Worm (Caenorhabditis elegans) whole organism, L1 larva: ENCODE measurements around the gene R07E3.6.
A peak's percentile ranks its signal among the peaks of the same experiment; 100 is the strongest.

ENCODE experiments used
- C16A3.4 ChIP-seq: fragments of 150-350 bp; optimal IDR thresholded peaks from 2 replicates; lab custom pipeline; 2014; ENCODE audit warnings: missing biosample characterization, missing genetic modification characterization
- F16B12.6 ChIP-seq: fragments of 150-350 bp; optimal IDR thresholded peaks from 2 replicates; lab custom pipeline; 2014; ENCODE audit warnings: missing biosample characterization, missing genetic modification characterization
- blmp-1 ChIP-seq: fragments of 150-350 bp; optimal IDR thresholded peaks from 2 replicates; lab custom pipeline; 2014; ENCODE audit warnings: missing biosample characterization, missing genetic modification characterization
- ceh-90 ChIP-seq: sonication (generic microtip); optimal IDR thresholded peaks from 2 replicates; lab custom pipeline; 2016; ENCODE audit warnings: missing genetic modification characterization, missing compliant biosample characterization
- ces-1 ChIP-seq: fragments of 150-350 bp; optimal IDR thresholded peaks from 2 replicates; lab custom pipeline; 2014; ENCODE audit warnings: missing biosample characterization, missing genetic modification reagents, missing genetic modification characterization
- dsc-1 ChIP-seq: sonication (generic microtip); optimal IDR thresholded peaks from 2 replicates; lab custom pipeline; 2016; ENCODE audit warnings: mild to moderate bottlenecking, missing genetic modification characterization, missing compliant biosample characterization
- efl-1 ChIP-seq, 4 experiments: fragments of 150-350 bp; optimal IDR thresholded peaks in 3 of 4; peaks in 1 of 4; 1 replicate in 1 of 4; 2 replicates in 3 of 4; lab custom pipeline; 2014; ENCODE audit warnings: missing biosample characterization in 2 of 4, missing genetic modification characterization in 2 of 4, missing genetic modification reagents in 2 of 4
- egl-27 ChIP-seq, 2 experiments: fragments of 150-350 bp in 1 of 2; sonication (generic microtip); optimal IDR thresholded peaks; 3 replicates each; lab custom pipeline; 2017 to 2018; ENCODE audit warnings: missing biosample characterization in 2 of 2, missing genetic modification characterization in 2 of 2, missing genetic modification reagents in 2 of 2
- elt-2 ChIP-seq: sonication (generic microtip); optimal IDR thresholded peaks from 2 replicates; lab custom pipeline; 2016; ENCODE audit warnings: missing genetic modification characterization, mild to moderate bottlenecking, inconsistent platforms, missing compliant biosample characterization, missing genetic modification reagents
- elt-3 ChIP-seq, 6 experiments: fragments of 150-350 bp in 1 of 6; sonication (generic microtip); optimal IDR thresholded peaks; 2 replicates each; lab custom pipeline; 2017 to 2018; ENCODE audit warnings: missing biosample characterization in 6 of 6, missing genetic modification characterization in 6 of 6, inconsistent platforms in 1 of 6
- fkh-8 ChIP-seq: sonication (generic microtip); optimal IDR thresholded peaks from 2 replicates; lab custom pipeline; 2016; ENCODE audit warnings: mild to moderate bottlenecking, missing genetic modification characterization, missing compliant biosample characterization
- irx-1 ChIP-seq: sonication (generic microtip); optimal IDR thresholded peaks from 2 replicates; lab custom pipeline; 2016; ENCODE audit warnings: missing genetic modification characterization, missing compliant biosample characterization
- isw-1 ChIP-seq: fragments of 200-800 bp; sonication (Bioruptor generic); IDR thresholded peaks from 2 replicates; pipeline ENCODE4 v1.3.6; 2022; ENCODE audit warnings: missing genetic modification characterization, missing compliant biosample characterization
- jun-1 ChIP-seq: fragments of 150-350 bp; optimal IDR thresholded peaks from 2 replicates; lab custom pipeline; 2014; ENCODE audit warnings: missing biosample characterization, missing genetic modification reagents, missing genetic modification characterization
- lin-14 ChIP-seq: fragments of 200-800 bp; sonication (Bioruptor generic); optimal IDR thresholded peaks from 2 replicates; lab custom pipeline; 2018; ENCODE audit warnings: mild to moderate bottlenecking, missing genetic modification characterization, moderate library complexity, missing compliant biosample characterization
- lin-15B ChIP-seq: fragments of 150-350 bp; sonication (generic microtip); optimal IDR thresholded peaks from 3 replicates; lab custom pipeline; 2014; ENCODE audit warnings: missing biosample characterization, missing genetic modification characterization
- lin-35 ChIP-seq, 2 experiments: fragments of 150-350 bp; optimal IDR thresholded peaks; 2 replicates each; lab custom pipeline; 2014; ENCODE audit warnings: missing biosample characterization in 2 of 2, missing genetic modification characterization in 2 of 2, missing genetic modification reagents in 2 of 2
- mab-9 ChIP-seq: fragments of 200-800 bp; sonication (Bioruptor generic); IDR thresholded peaks from 2 replicates; pipeline ENCODE4 v1.3.6; 2022; ENCODE audit warnings: missing genetic modification reagents, missing genetic modification characterization, missing compliant biosample characterization
- mep-1 ChIP-seq: fragments of 150-350 bp; optimal IDR thresholded peaks from 2 replicates; lab custom pipeline; 2014; ENCODE audit warnings: missing biosample characterization, missing genetic modification characterization
- nhr-12 ChIP-seq: sonication (generic microtip); optimal IDR thresholded peaks from 2 replicates; lab custom pipeline; 2017; ENCODE audit warnings: missing biosample characterization, missing genetic modification characterization
- nhr-237 ChIP-seq: fragments of 150-350 bp; optimal IDR thresholded peaks from 2 replicates; lab custom pipeline; 2014; ENCODE audit warnings: missing biosample characterization, missing genetic modification characterization
- nhr-28 ChIP-seq: fragments of 150-350 bp; optimal IDR thresholded peaks from 2 replicates; lab custom pipeline; 2014; ENCODE audit warnings: missing biosample characterization, missing genetic modification characterization
- nhr-85 ChIP-seq: sonication (generic microtip); peaks from one replicate; lab custom pipeline; 2016; ENCODE audit warnings: missing genetic modification characterization, inconsistent platforms, missing compliant biosample characterization
- pqm-1 ChIP-seq: sonication (generic microtip); optimal IDR thresholded peaks from 3 replicates; lab custom pipeline; 2017; ENCODE audit warnings: missing biosample characterization, missing genetic modification characterization
- rnt-1 ChIP-seq: sonication (generic microtip); optimal IDR thresholded peaks from 2 replicates; lab custom pipeline; 2016; ENCODE audit warnings: mild to moderate bottlenecking, missing genetic modification characterization, moderate library complexity, missing compliant biosample characterization
- skn-1 ChIP-seq: fragments of 150-350 bp; optimal IDR thresholded peaks from 2 replicates; lab custom pipeline; 2014; ENCODE audit warnings: missing biosample characterization, missing genetic modification characterization
- sup-37 ChIP-seq: fragments of 200-800 bp; sonication (Bioruptor generic); optimal IDR thresholded peaks from 2 replicates; lab custom pipeline; 2018; ENCODE audit warnings: mild to moderate bottlenecking, missing genetic modification characterization, missing compliant biosample characterization
- swsn-7 ChIP-seq: sonication (generic microtip); optimal IDR thresholded peaks from 2 replicates; lab custom pipeline; 2016; ENCODE audit warnings: missing genetic modification characterization, missing compliant biosample characterization
- tbx-2 ChIP-seq: sonication (generic microtip); optimal IDR thresholded peaks from 2 replicates; lab custom pipeline; 2016; ENCODE audit warnings: missing genetic modification characterization, missing compliant biosample characterization
- unc-30 ChIP-seq: sonication (generic microtip); optimal IDR thresholded peaks from 2 replicates; lab custom pipeline; 2017; ENCODE audit warnings: missing biosample characterization, missing genetic modification characterization
- zag-1 ChIP-seq: fragments of 150-350 bp; optimal IDR thresholded peaks from 2 replicates; lab custom pipeline; 2014; ENCODE audit warnings: missing biosample characterization, missing genetic modification characterization
- zip-4 ChIP-seq: fragments of 200-800 bp; sonication (Bioruptor generic); optimal IDR thresholded peaks from 2 replicates; lab custom pipeline; 2018; ENCODE audit warnings: mild to moderate bottlenecking, missing genetic modification characterization, moderate library complexity, missing compliant biosample characterization
- ztf-11 ChIP-seq, 2 experiments: sonication (generic microtip); optimal IDR thresholded peaks; 2 replicates each; lab custom pipeline; 2016 to 2017; ENCODE audit warnings: missing genetic modification characterization in 2 of 2, missing biosample characterization in 1 of 2, missing compliant biosample characterization in 1 of 2

Gene R07E3.6

DNA sequence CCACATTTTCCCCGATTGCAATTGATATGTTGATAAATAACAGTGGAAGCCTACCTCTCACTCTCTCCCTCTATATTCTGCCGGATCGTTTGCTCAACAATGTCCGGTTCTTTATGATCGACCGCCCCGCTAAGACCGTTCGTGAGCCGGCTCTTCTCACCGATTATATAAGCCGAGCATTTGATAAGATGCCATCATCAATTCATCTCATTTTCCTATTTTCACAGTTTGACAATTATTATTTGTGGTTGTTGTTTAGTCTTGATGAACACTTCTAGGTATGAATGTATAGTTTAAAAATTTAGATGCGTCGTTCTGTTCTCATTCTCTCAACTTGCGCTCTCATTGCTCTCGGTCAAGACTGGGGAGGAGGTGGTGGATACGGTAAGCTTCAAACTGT, 18.6 kb downstream of the R07E3.6 start, which contains the start of gene idpa-3:
Gene idpa-3 (plus strand): TSS at position 301 of the 400 bp plus-strand sequence.
- TF ChIP-seq mep-1 (no peak), efl-1 (optimal IDR thresholded peaks at IDR 0.05; lab: Kevin White, UChicago) (no peak), efl-1 (GFP tag; optimal IDR thresholded peaks at IDR 0.05 in 1 of 2; lab: Kevin White, UChicago) (peak in 1 of 2 experiments; percentile 34)

DNA sequence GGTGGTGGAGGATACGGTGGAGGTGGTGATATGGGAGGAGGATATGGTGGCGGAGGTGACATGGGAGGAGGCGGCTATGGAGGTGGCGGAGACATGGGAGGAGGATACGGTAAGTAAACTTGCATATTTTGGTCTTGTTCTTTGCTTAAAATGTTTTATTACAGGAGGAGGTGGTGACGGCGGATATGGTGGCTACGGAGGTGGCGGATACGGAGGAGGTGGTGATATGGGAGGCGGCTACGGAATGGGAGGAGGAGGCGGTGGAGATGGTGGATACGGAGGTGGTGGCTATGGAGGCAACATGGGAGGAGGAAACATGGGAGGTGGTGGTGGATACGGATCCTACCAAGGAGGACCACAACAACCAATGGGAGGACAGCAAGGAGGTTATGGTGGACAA, 19.1 kb downstream of the R07E3.6 start:
- TF ChIP-seq rnt-1 (no peak), F16B12.6 (tag; lab: Kevin White, UChicago) (no peak), ces-1 (no peak), ceh-90 (tag; lab: Kevin White, UChicago) (no peak), ztf-11 (tag; optimal IDR thresholded peaks at IDR 0.05; lab: Kevin White, UChicago) (no peak), zip-4 (GFP tag; lab: Kevin White, UChicago) (no peak), nhr-12 (tag; lab: Kevin White, UChicago) (no peak), nhr-28 (no peak), egl-27 (tag; optimal IDR thresholded peaks at IDR 0.05; lab: Kevin White, UChicago) (no peak), swsn-7 (tag; lab: Kevin White, UChicago) (no peak), zag-1 (tag; lab: Kevin White, UChicago) (no peak), elt-3 (tag; optimal IDR thresholded peaks at IDR 0.05; lab: Kevin White, UChicago) (no peak), jun-1 (tag; lab: Kevin White, UChicago) (no peak)
- TF ChIP-seq, all 84 proteins: peak for 0

DNA sequence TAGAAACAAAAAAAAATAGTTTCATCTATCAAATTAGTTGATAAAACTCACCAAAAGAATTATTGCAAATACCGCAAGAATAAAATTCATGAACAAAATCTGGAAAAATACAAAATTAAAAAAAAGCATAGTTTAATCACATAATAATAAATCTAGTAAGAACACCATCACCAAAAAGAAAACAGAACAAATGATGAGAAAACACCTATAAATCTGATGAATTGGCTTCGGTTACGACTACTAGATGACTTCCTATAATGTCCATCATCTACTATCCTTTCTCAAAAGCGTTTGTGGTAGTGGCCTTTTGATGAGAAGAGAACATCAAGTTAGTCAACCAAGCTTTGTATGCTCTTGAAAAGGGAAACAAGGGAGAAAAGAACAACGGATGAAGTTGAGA, 20.6 kb downstream of the R07E3.6 start, which contains the start of gene cut-5:
Gene cut-5 (minus strand): TSS at position 101 of the 400 bp plus-strand sequence.
- TF ChIP-seq efl-1 (optimal IDR thresholded peaks at IDR 0.05; lab: Kevin White, UChicago) (no peak), efl-1 (GFP tag; optimal IDR thresholded peaks at IDR 0.05 in 1 of 2; lab: Kevin White, UChicago) (no peak), dsc-1 (tag; lab: Kevin White, UChicago) (no peak), nhr-85 (tag; lab: Kevin White, UChicago) (no peak), mab-9 (GFP tag; lab: Robert Waterston, UW) (no peak), sup-37 (GFP tag; lab: Kevin White, UChicago) (no peak), blmp-1 (tag; lab: Kevin White, UChicago) (no peak), fkh-8 (tag; lab: Kevin White, UChicago) (no peak), isw-1 (GFP tag; lab: Robert Waterston, UW) (no peak), F16B12.6 (tag; lab: Kevin White, UChicago) (no peak), lin-15B (tag; lab: Kevin White, UChicago) (no peak), lin-14 (GFP tag; lab: Kevin White, UChicago) (no peak), irx-1 (tag; lab: Kevin White, UChicago) (no peak), nhr-237 (tag; lab: Kevin White, UChicago) (no peak), jun-1 (tag; lab: Kevin White, UChicago) (no peak), swsn-7 (tag; lab: Kevin White, UChicago) (no peak), tbx-2 (no peak)

DNA sequence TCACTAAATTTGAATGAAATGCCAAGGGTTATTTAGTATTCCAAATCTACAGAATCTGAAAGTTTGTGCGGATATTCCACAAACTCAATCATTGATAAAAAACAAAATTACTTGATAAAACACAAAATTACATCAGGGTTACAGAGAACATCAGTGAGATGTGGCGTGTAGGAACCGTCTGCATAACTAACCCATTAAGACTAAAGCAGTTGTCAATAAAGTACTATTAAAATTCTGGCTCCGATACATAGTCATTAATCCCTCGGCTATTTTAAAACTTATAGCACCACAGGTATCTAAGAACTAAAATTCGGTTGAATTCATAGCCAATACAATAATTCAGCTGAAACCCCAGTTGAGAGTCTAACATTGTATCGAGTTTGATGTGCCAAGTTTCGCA, 21.2 kb downstream of the R07E3.6 start:
- TF ChIP-seq skn-1 (tag; lab: Kevin White, UChicago) (no peak), unc-30 (tag; lab: Kevin White, UChicago) (no peak), lin-35 (GFP tag; optimal IDR thresholded peaks at IDR 0.05; lab: Kevin White, UChicago) (peak in 1 of 2 experiments; percentile 10)

DNA sequence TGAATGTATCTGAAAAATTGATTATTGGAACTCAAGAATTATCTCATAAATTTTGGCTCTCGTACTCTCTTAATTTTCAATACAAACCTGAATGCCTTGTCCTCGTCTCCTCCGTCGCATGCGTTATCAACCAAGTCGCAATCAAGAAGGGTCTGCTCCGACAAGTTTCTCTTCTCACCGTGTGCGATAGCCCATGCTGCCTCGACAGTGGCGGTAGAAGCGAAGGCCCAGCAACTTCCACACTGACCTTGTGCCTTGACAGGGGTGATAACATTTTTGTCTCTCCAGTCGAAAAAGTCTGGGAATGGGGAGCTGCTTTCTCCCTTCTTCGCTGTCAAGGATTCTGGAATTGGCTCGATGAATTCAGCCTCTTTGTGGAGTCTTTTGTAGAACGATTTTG, 22.5 kb downstream of the R07E3.6 start:
- peak; percentile 38 for TF ChIP-seq elt-2 (tag; lab: Kevin White, UChicago)
- no peak for TF ChIP-seq C16A3.4 (tag; lab: Kevin White, UChicago)
- peak; percentile 43 for TF ChIP-seq pqm-1 (tag; lab: Kevin White, UChicago)
- TF ChIP-seq, all 84 proteins: peak for 2
